Worm (Caenorhabditis elegans): Measurements from ENCODE around the gene Y46B2A.4.

ce11 chrII:869316-869715, 7.7 kb downstream of the Y46B2A.4 start:
- TF ChIP-seq dao-5 (tag; optimal IDR thresholded peaks at IDR 0.05) (no peak), him-1 (tag; optimal IDR thresholded peaks at IDR 0.05) (no peak), W03F9.2 (tag; optimal IDR thresholded peaks at IDR 0.05) (no peak)

Measured in whole organism, L4/young adult.